Fruit fly (Drosophila melanogaster): ENCODE results near the gene CG3436.

Gene CG3436

DNA sequence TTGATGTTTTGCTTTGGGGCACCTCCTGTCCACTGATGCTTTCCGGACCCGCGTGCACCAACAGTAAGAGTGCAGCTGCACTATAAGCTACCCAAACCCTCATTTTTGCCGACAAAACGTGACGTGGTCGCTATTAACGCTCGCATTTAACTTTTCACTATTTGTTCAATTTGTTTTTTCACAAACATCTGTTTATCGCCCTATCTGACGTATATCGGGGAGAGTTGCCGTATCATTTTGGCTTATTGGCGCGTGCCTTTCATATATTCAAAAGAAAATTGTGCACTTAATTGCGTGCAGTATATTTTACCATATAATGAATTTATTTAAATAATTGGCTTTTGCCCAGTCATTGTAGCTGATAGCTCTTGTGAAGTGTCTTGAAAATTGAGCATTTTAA, 49.3 kb upstream of the CG3436 start, which contains the start of the genes Nhe1 and Sam-S (continued):
- TF ChIP-seq Poxn (GFP tag; IDR thresholded peaks at IDR 0.05): no peak
- no peak for TF ChIP-seq CG10366 (GFP tag; IDR thresholded peaks at IDR 0.05)
- no peak for TF ChIP-seq CG31388 (GFP tag; optimal IDR thresholded peaks at IDR 0.05)
- no peak for TF ChIP-seq CG4328 (GFP tag; optimal IDR thresholded peaks at IDR 0.05)
- no peak for TF ChIP-seq CG3281 (GFP tag; optimal IDR thresholded peaks at IDR 0.05)
- no peak for TF ChIP-seq CG34422 (GFP tag; IDR thresholded peaks at IDR 0.05)
- TF ChIP-seq Antp (GFP tag; optimal IDR thresholded peaks at IDR 0.05): no peak
- TF ChIP-seq dan (GFP tag; IDR thresholded peaks at IDR 0.05): no peak
- no peak for TF ChIP-seq klu (GFP tag; IDR thresholded peaks at IDR 0.05)
- TF ChIP-seq CG9727 (GFP tag; optimal IDR thresholded peaks at IDR 0.05): no peak
- no peak for TF ChIP-seq CG32767 (GFP tag; IDR thresholded peaks at IDR 0.05)
- no peak for TF ChIP-seq Fer3 (tag; optimal IDR thresholded peaks at IDR 0.05)
- TF ChIP-seq ERR (GFP tag; optimal IDR thresholded peaks at IDR 0.05): no peak
- TF ChIP-seq CG7987 (GFP tag; optimal IDR thresholded peaks at IDR 0.05): no peak
- no peak for TF ChIP-seq zen2 (GFP tag; IDR thresholded peaks at IDR 0.05; ENCODE audit: partially characterized antibody)
- no peak for TF ChIP-seq CG10209 (GFP tag; optimal IDR thresholded peaks at IDR 0.05)
- TF ChIP-seq MBD-R2 (GFP tag; IDR thresholded peaks at IDR 0.05): peak; percentile 44; the same call in 1 of the 2 replicates
- TF ChIP-seq CG12071 (GFP tag; optimal IDR thresholded peaks at IDR 0.05): no peak
- TF ChIP-seq cato (GFP tag; optimal IDR thresholded peaks at IDR 0.05; ENCODE audit: borderline replicate concordance): no peak
- TF ChIP-seq z (GFP tag; IDR thresholded peaks at IDR 0.05): no peak
- TF ChIP-seq wdn (GFP tag; IDR thresholded peaks at IDR 0.05): no peak
- TF ChIP-seq crp (GFP tag; optimal IDR thresholded peaks at IDR 0.05): peak in 1 of 2 experiments; percentile 78
- TF ChIP-seq Doc2 (GFP tag; IDR thresholded peaks at IDR 0.05): no peak
- TF ChIP-seq cas (GFP tag; IDR thresholded peaks at IDR 0.05): no peak
- peak; percentile 29 for TF ChIP-seq CG2116 (GFP tag; optimal IDR thresholded peaks at IDR 0.05)
- no peak for TF ChIP-seq CG6254 (GFP tag; optimal IDR thresholded peaks at IDR 0.05)
- TF ChIP-seq exex (tag; optimal IDR thresholded peaks at IDR 0.05): no peak
- no peak for TF ChIP-seq chn (GFP tag; optimal IDR thresholded peaks at IDR 0.05)

DNA sequence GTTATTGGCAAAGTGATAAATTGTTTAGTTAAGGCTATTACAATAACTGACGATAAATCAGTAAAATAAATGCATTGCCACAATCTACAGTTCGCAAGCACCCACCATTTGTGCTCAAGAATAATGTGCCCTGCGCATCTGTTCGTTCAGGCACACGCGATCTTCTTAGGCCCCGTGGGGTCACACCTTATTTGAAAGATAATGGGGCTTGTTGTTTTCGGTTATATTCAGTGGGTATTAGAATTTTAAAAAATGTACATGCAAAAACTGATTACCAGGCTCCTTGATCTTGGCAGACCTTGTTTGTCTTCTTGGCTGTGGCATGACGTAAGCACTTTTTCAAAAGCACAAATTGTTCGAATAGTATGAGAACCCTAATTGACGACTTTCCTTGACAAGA, 48.8 kb upstream of the CG3436 start:
- TF ChIP-seq CG18619 (GFP tag; optimal IDR thresholded peaks at IDR 0.05): no peak
- TF ChIP-seq fru (optimal IDR thresholded peaks at IDR 0.05): no peak
- no peak for TF ChIP-seq bowl (GFP tag; IDR thresholded peaks at IDR 0.05)
- TF ChIP-seq Hsf (GFP tag; optimal IDR thresholded peaks at IDR 0.05): no peak
- no peak for TF ChIP-seq Bdp1 (GFP tag; optimal IDR thresholded peaks at IDR 0.05)
- TF ChIP-seq ttk (GFP tag; IDR thresholded peaks at IDR 0.05): no peak
- no peak for TF ChIP-seq Six4 (GFP tag; optimal IDR thresholded peaks at IDR 0.05)
- TF ChIP-seq CG11398 (GFP tag; optimal IDR thresholded peaks at IDR 0.05): no peak
- peak; percentile 38 for TF ChIP-seq Med (GFP tag)
- no peak for TF ChIP-seq Nf-YA (GFP tag; IDR thresholded peaks at IDR 0.05)
- TF ChIP-seq CG34422 (GFP tag; IDR thresholded peaks at IDR 0.05): no peak
- TF ChIP-seq az2 (GFP tag; optimal IDR thresholded peaks at IDR 0.05): no peak
- TF ChIP-seq fd102C (GFP tag; optimal IDR thresholded peaks at IDR 0.05): no peak
- TF ChIP-seq CG17186 (GFP tag; optimal IDR thresholded peaks at IDR 0.05): no peak
- TF ChIP-seq CG8089 (GFP tag; optimal IDR thresholded peaks at IDR 0.05): no peak
- no peak for TF ChIP-seq pfk (GFP tag; optimal IDR thresholded peaks at IDR 0.05)
- no peak for TF ChIP-seq p53 (GFP tag; optimal IDR thresholded peaks at IDR 0.05)
- no peak for TF ChIP-seq CG12391 (tag; optimal IDR thresholded peaks at IDR 0.05)
- TF ChIP-seq CG12299 (tag; optimal IDR thresholded peaks at IDR 0.05): no peak
- no peak for TF ChIP-seq CG6683 (GFP tag; optimal IDR thresholded peaks at IDR 0.05)
- TF ChIP-seq gfzf (GFP tag; optimal IDR thresholded peaks at IDR 0.05): peak; percentile 25
- no peak for TF ChIP-seq CG17568 (GFP tag; optimal IDR thresholded peaks at IDR 0.05)
- TF ChIP-seq sens (GFP tag): no peak
- 0 out of 3 replicates have a peak, but pooled peaks have one; percentile 9 for TF ChIP-seq CG6791 (GFP tag; IDR thresholded peaks at IDR 0.05; ENCODE audit: partially characterized antibody)
- TF ChIP-seq CHES-1-like (GFP tag; optimal IDR thresholded peaks at IDR 0.05): no peak
- TF ChIP-seq sug (tag; optimal IDR thresholded peaks at IDR 0.05): peak; percentile 81
- no peak for TF ChIP-seq tgo (GFP tag; IDR thresholded peaks at IDR 0.05)

All from whole organism, embryonic.